Fruit fly (Drosophila melanogaster): Measurements from ENCODE around the gene deltaCOP.

- TF ChIP-seq CG12605 (GFP tag; IDR thresholded peaks at IDR 0.05) (no peak), CG8159 (tag; optimal IDR thresholded peaks at IDR 0.05) (no peak), CG13204 (GFP tag; optimal IDR thresholded peaks at IDR 0.05) (no peak), Pif1B (GFP tag; optimal IDR thresholded peaks at IDR 0.05) (no peak), Pif1A (GFP tag; optimal IDR thresholded peaks at IDR 0.05) (no peak)
Observed at dm6 chrX:1909533-1909932, 47.9 kb upstream of the deltaCOP start.
